Worm (Caenorhabditis elegans) whole organism, L1 larva: ENCODE measurements around the gene F22F7.4.
A peak's percentile ranks its signal among the peaks of the same experiment; 100 is the strongest.
"Not testable (repeated sequence)": the region's sequence is repeated elsewhere in the genome, so short reads cannot be mapped to it uniquely, and the experiment has no call there.

ENCODE experiments used
- F16B12.6 ChIP-seq: fragments of 150-350 bp; optimal IDR thresholded peaks from 2 replicates; lab custom pipeline; 2014; ENCODE audit warnings: missing biosample characterization, missing genetic modification characterization
- aha-1 ChIP-seq: fragments of 150-350 bp; optimal IDR thresholded peaks from 2 replicates; lab custom pipeline; 2014; ENCODE audit warnings: missing biosample characterization, missing genetic modification characterization
- alr-1 ChIP-seq: fragments of 200-800 bp; sonication (Bioruptor generic); optimal IDR thresholded peaks from 2 replicates; lab custom pipeline; 2018; ENCODE audit warnings: borderline replicate concordance, mild to moderate bottlenecking, missing genetic modification characterization, missing compliant biosample characterization
- blmp-1 ChIP-seq: fragments of 150-350 bp; optimal IDR thresholded peaks from 2 replicates; lab custom pipeline; 2014; ENCODE audit warnings: missing biosample characterization, missing genetic modification characterization
- ceh-82 ChIP-seq, 3 experiments: fragments of 150-350 bp in 1 of 3; sonication (generic microtip) in 2 of 3; optimal IDR thresholded peaks; 2 replicates each; lab custom pipeline; 2014 to 2017; ENCODE audit warnings: missing biosample characterization in 3 of 3, missing genetic modification characterization in 3 of 3
- ceh-88 ChIP-seq: fragments of 200-800 bp; sonication (Bioruptor generic); IDR thresholded peaks from 2 replicates; pipeline ENCODE4 v1.3.6; 2022; ENCODE audit warnings: missing genetic modification characterization, missing compliant biosample characterization
- ceh-90 ChIP-seq: sonication (generic microtip); optimal IDR thresholded peaks from 2 replicates; lab custom pipeline; 2016; ENCODE audit warnings: missing genetic modification characterization, missing compliant biosample characterization
- dpl-1 ChIP-seq, 3 experiments: fragments of 150-350 bp in 2 of 3; sonication (generic microtip) in 1 of 3; optimal IDR thresholded peaks; 2 replicates each; lab custom pipeline; 2014 to 2017; ENCODE audit warnings: missing biosample characterization in 3 of 3, missing genetic modification characterization in 3 of 3, missing genetic modification reagents in 3 of 3
- dsc-1 ChIP-seq: sonication (generic microtip); optimal IDR thresholded peaks from 2 replicates; lab custom pipeline; 2016; ENCODE audit warnings: mild to moderate bottlenecking, missing genetic modification characterization, missing compliant biosample characterization
- efl-1 ChIP-seq, 4 experiments: fragments of 150-350 bp; optimal IDR thresholded peaks in 3 of 4; peaks in 1 of 4; 1 replicate in 1 of 4; 2 replicates in 3 of 4; lab custom pipeline; 2014; ENCODE audit warnings: missing biosample characterization in 2 of 4, missing genetic modification characterization in 2 of 4, missing genetic modification reagents in 2 of 4
- elt-3 ChIP-seq, 6 experiments: fragments of 150-350 bp in 1 of 6; sonication (generic microtip); optimal IDR thresholded peaks; 2 replicates each; lab custom pipeline; 2017 to 2018; ENCODE audit warnings: missing biosample characterization in 6 of 6, missing genetic modification characterization in 6 of 6, inconsistent platforms in 1 of 6
- fkh-8 ChIP-seq: sonication (generic microtip); optimal IDR thresholded peaks from 2 replicates; lab custom pipeline; 2016; ENCODE audit warnings: mild to moderate bottlenecking, missing genetic modification characterization, missing compliant biosample characterization
- fos-1 ChIP-seq: fragments of 150-350 bp; optimal IDR thresholded peaks from 2 replicates; lab custom pipeline; 2014; ENCODE audit warnings: missing biosample characterization, missing genetic modification characterization
- isw-1 ChIP-seq: fragments of 200-800 bp; sonication (Bioruptor generic); IDR thresholded peaks from 2 replicates; pipeline ENCODE4 v1.3.6; 2022; ENCODE audit warnings: missing genetic modification characterization, missing compliant biosample characterization
- jun-1 ChIP-seq: fragments of 150-350 bp; optimal IDR thresholded peaks from 2 replicates; lab custom pipeline; 2014; ENCODE audit warnings: missing biosample characterization, missing genetic modification reagents, missing genetic modification characterization
- lin-13 ChIP-seq: fragments of 150-350 bp; optimal IDR thresholded peaks from 2 replicates; lab custom pipeline; 2014; ENCODE audit warnings: missing biosample characterization, missing genetic modification reagents, missing genetic modification characterization
- lin-14 ChIP-seq: fragments of 200-800 bp; sonication (Bioruptor generic); optimal IDR thresholded peaks from 2 replicates; lab custom pipeline; 2018; ENCODE audit warnings: mild to moderate bottlenecking, missing genetic modification characterization, moderate library complexity, missing compliant biosample characterization
- lin-35 ChIP-seq, 2 experiments: fragments of 150-350 bp; optimal IDR thresholded peaks; 2 replicates each; lab custom pipeline; 2014; ENCODE audit warnings: missing biosample characterization in 2 of 2, missing genetic modification characterization in 2 of 2, missing genetic modification reagents in 2 of 2
- lsy-2 ChIP-seq, 2 experiments: fragments of 150-350 bp; optimal IDR thresholded peaks; 2 replicates each; lab custom pipeline; 2014; ENCODE audit warnings: missing biosample characterization in 2 of 2, missing genetic modification characterization in 2 of 2
- mab-9 ChIP-seq: fragments of 200-800 bp; sonication (Bioruptor generic); IDR thresholded peaks from 2 replicates; pipeline ENCODE4 v1.3.6; 2022; ENCODE audit warnings: missing genetic modification reagents, missing genetic modification characterization, missing compliant biosample characterization
- mep-1 ChIP-seq: fragments of 150-350 bp; optimal IDR thresholded peaks from 2 replicates; lab custom pipeline; 2014; ENCODE audit warnings: missing biosample characterization, missing genetic modification characterization
- nhr-11 ChIP-seq: fragments of 150-350 bp; optimal IDR thresholded peaks from 2 replicates; lab custom pipeline; 2014; ENCODE audit warnings: missing biosample characterization, missing genetic modification characterization
- nhr-12 ChIP-seq: sonication (generic microtip); optimal IDR thresholded peaks from 2 replicates; lab custom pipeline; 2017; ENCODE audit warnings: missing biosample characterization, missing genetic modification characterization
- nhr-20 ChIP-seq: sonication (generic microtip); optimal IDR thresholded peaks from 2 replicates; lab custom pipeline; 2016; ENCODE audit warnings: mild to moderate bottlenecking, missing genetic modification characterization, missing compliant biosample characterization
- nhr-71 ChIP-seq: sonication (generic microtip); optimal IDR thresholded peaks from 2 replicates; lab custom pipeline; 2016; ENCODE audit warnings: mild to moderate bottlenecking, missing genetic modification characterization, moderate library complexity, missing compliant biosample characterization
- nhr-76 ChIP-seq: sonication (generic microtip); optimal IDR thresholded peaks from 2 replicates; lab custom pipeline; 2017; ENCODE audit warnings: missing biosample characterization, missing genetic modification characterization
- nhr-77 ChIP-seq: fragments of 150-350 bp; optimal IDR thresholded peaks from 2 replicates; lab custom pipeline; 2014; ENCODE audit warnings: missing biosample characterization, missing genetic modification characterization
- nhr-84 ChIP-seq: sonication (generic microtip); optimal IDR thresholded peaks from 2 replicates; lab custom pipeline; 2017; ENCODE audit warnings: missing biosample characterization, missing genetic modification characterization
- nhr-85 ChIP-seq: sonication (generic microtip); peaks from one replicate; lab custom pipeline; 2016; ENCODE audit warnings: missing genetic modification characterization, inconsistent platforms, missing compliant biosample characterization
- nhr-90 ChIP-seq: sonication (generic microtip); optimal IDR thresholded peaks from 2 replicates; lab custom pipeline; 2016; ENCODE audit warnings: mild to moderate bottlenecking, missing genetic modification characterization, missing compliant biosample characterization; ENCODE audit not compliant: poor library complexity
- pag-3 ChIP-seq: sonication (generic microtip); optimal IDR thresholded peaks from 2 replicates; lab custom pipeline; 2017; ENCODE audit warnings: missing genetic modification characterization, mild to moderate bottlenecking, missing compliant biosample characterization, antibody characterized with exemption, borderline replicate concordance; ENCODE audit not compliant: insufficient read depth
- pax-3 ChIP-seq: fragments of 200-800 bp; sonication (Bioruptor generic); optimal IDR thresholded peaks from 2 replicates; lab custom pipeline; 2018; ENCODE audit warnings: mild to moderate bottlenecking, missing genetic modification characterization, moderate library complexity, missing compliant biosample characterization
- pqm-1 ChIP-seq: sonication (generic microtip); optimal IDR thresholded peaks from 3 replicates; lab custom pipeline; 2017; ENCODE audit warnings: missing biosample characterization, missing genetic modification characterization
- rnt-1 ChIP-seq: sonication (generic microtip); optimal IDR thresholded peaks from 2 replicates; lab custom pipeline; 2016; ENCODE audit warnings: mild to moderate bottlenecking, missing genetic modification characterization, moderate library complexity, missing compliant biosample characterization
- skn-1 ChIP-seq: fragments of 150-350 bp; optimal IDR thresholded peaks from 2 replicates; lab custom pipeline; 2014; ENCODE audit warnings: missing biosample characterization, missing genetic modification characterization
- snu-23 ChIP-seq: sonication (generic microtip); optimal IDR thresholded peaks from 2 replicates; lab custom pipeline; 2016; ENCODE audit warnings: missing genetic modification characterization, missing compliant biosample characterization
- unc-62 ChIP-seq: fragments of 150-350 bp; optimal IDR thresholded peaks from 2 replicates; lab custom pipeline; 2014; ENCODE audit warnings: missing biosample characterization, missing genetic modification reagents, missing genetic modification characterization
- vab-15 ChIP-seq: sonication (generic microtip); optimal IDR thresholded peaks from 2 replicates; lab custom pipeline; 2017; ENCODE audit warnings: missing genotype, mild to moderate bottlenecking, missing genetic modification characterization, missing compliant biosample characterization
- xbp-1 ChIP-seq: sonication (generic microtip); optimal IDR thresholded peaks from 2 replicates; lab custom pipeline; 2016; ENCODE audit warnings: missing genetic modification characterization, missing compliant biosample characterization
- ztf-4 ChIP-seq: fragments of 150-350 bp; optimal IDR thresholded peaks from 2 replicates; lab custom pipeline; 2014; ENCODE audit warnings: missing biosample characterization, missing genetic modification characterization

The F22F7.4 gene

DNA sequence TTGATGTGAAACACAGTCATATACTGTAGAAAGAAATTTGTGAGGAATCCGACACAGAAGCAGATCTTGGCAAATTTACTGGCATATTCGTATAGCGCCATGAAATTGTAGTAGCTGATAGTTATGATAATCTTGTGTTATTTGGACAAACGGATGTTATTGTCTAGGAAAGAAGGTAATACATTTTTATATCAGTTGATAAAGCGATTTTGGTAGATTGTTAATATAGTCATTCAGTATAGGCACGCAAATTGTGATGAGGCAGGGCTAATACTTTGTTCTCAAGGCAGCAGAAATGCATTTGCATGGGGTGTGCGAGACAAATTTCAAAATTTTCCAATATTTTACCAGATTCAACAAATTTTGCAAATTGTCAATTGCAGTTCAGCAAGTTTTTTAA, 40.2 kb upstream of the F22F7.4 start, which contains the start of gene str-52:
TSS of gene str-52 (minus strand) at position 101 of the 400 bp plus-strand sequence.
- TF ChIP-seq efl-1 (optimal IDR thresholded peaks at IDR 0.05; lab: Kevin White, UChicago) (no peak), efl-1 (GFP tag; optimal IDR thresholded peaks at IDR 0.05 in 1 of 2; lab: Kevin White, UChicago) (peak in 1 of 2 experiments; percentile 28), lin-13 (GFP tag; lab: Kevin White, UChicago) (no peak)

- TF ChIP-seq nhr-84 (tag; lab: Kevin White, UChicago); lin-35 (GFP tag; optimal IDR thresholded peaks at IDR 0.05; lab: Kevin White, UChicago); nhr-77 (tag; lab: Kevin White, UChicago): not testable (repeated sequence)
These were observed 38.5 kb upstream of the F22F7.4 start, which contains the start of gene F22F7.12 for ce11 chrV:2144408-2144807. TSS of gene F22F7.12 (minus strand) at chrV:2144508.

DNA sequence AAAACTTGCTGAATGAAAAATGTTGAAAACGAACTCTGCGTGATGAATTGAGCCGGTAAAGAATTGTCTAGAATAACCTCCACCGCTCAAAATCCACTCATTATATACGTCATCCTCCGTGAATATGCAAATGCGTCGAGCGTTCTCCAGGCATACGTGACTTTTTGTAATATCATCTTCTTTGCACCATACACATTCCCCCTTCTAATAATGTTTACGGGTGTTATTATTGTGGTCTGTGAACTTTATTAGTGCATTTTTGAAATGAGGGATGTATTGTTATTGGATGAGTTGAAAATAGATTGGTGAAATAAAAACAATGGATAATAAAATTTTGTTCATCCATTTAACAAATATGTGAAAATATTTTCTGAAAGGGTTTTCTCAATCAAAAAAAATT, 34.0 kb upstream of the F22F7.4 start, which contains the start of gene F22F7.7:
TSS of gene F22F7.7 (minus strand) at position 125 of the 400 bp plus-strand sequence.
- TF ChIP-seq nhr-71 (no peak), nhr-76 (no peak), dpl-1 (GFP tag; optimal IDR thresholded peaks at IDR 0.05; lab: Kevin White, UChicago) (no peak), pqm-1 (tag; lab: Kevin White, UChicago) (no peak), nhr-11 (tag; lab: Kevin White, UChicago) (no peak), ceh-88 (GFP tag; lab: Robert Waterston, UW) (no peak), isw-1 (GFP tag; lab: Robert Waterston, UW) (no peak), vab-15 (tag; lab: Kevin White, UChicago) (no peak), ceh-90 (tag; lab: Kevin White, UChicago) (no peak), fos-1 (tag; lab: Kevin White, UChicago) (no peak), lin-35 (GFP tag; optimal IDR thresholded peaks at IDR 0.05; lab: Kevin White, UChicago) (no peak), nhr-20 (tag; lab: Kevin White, UChicago) (no peak), elt-3 (tag; optimal IDR thresholded peaks at IDR 0.05; lab: Kevin White, UChicago) (no peak)

- TF ChIP-seq pax-3 (no peak), nhr-90 (tag; lab: Kevin White, UChicago) (no peak), xbp-1 (tag; lab: Kevin White, UChicago) (no peak), ceh-88 (GFP tag; lab: Robert Waterston, UW) (no peak), mab-9 (GFP tag; lab: Robert Waterston, UW) (no peak), mep-1 (tag; lab: Kevin White, UChicago) (no peak), alr-1 (no peak), lsy-2 (tag; optimal IDR thresholded peaks at IDR 0.05; lab: Kevin White, UChicago) (peak in 1 of 2 experiments; percentile 71), F16B12.6 (no peak), rnt-1 (tag; lab: Kevin White, UChicago) (peak; percentile 67), pag-3 (tag; lab: Kevin White, UChicago) (no peak), unc-62 (GFP tag; lab: Kevin White, UChicago) (no peak), dsc-1 (tag; lab: Kevin White, UChicago) (no peak), ztf-4 (tag; lab: Kevin White, UChicago) (no peak)
These were observed 32.4 kb upstream of the F22F7.4 start for ce11 chrV:2138287-2138686.

ce11 chrV:2137010-2137409, 31.1 kb upstream of the F22F7.4 start:
- TF ChIP-seq blmp-1 (peak; percentile 66), F16B12.6 (no peak), nhr-20 (tag; lab: Kevin White, UChicago) (peak; percentile 12)

DNA sequence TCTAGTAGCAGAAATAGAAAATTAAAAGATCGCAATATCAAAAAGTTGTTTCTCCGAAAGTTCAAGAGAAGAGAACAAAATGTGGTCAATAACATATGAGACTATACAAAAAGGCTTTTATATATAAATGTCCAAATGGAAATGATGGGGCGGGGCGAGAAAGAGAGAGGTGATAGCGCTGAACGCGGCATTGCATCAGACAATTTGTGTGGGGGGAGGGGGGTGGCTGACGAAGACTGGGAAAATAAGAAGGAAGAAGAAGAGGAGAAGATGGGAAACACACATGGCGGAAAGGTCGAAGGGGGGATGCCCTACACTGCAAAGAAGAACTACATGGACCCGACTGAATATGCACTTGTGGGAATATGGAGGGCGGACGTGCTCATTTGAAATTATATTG, 29.4 kb upstream of the F22F7.4 start:
- TF ChIP-seq jun-1 (tag; lab: Kevin White, UChicago) (peak; percentile 56), nhr-71 (peak; percentile 31), snu-23 (peak; percentile 7), mab-9 (GFP tag; lab: Robert Waterston, UW) (no peak), aha-1 (no peak), mep-1 (tag; lab: Kevin White, UChicago) (peak; percentile 19), ceh-90 (tag; lab: Kevin White, UChicago) (no peak), lsy-2 (tag; optimal IDR thresholded peaks at IDR 0.05; lab: Kevin White, UChicago) (peak in 1 of 2 experiments; percentile 44), efl-1 (optimal IDR thresholded peaks at IDR 0.05; lab: Kevin White, UChicago) (peak; percentile 4 to 17), efl-1 (GFP tag; optimal IDR thresholded peaks at IDR 0.05 in 1 of 2; lab: Kevin White, UChicago) (no peak), blmp-1 (peak; percentile 48), fkh-8 (tag; lab: Kevin White, UChicago) (peak; percentile 34), rnt-1 (tag; lab: Kevin White, UChicago) (peak; percentile 62), nhr-85 (tag; lab: Kevin White, UChicago) (peak; percentile 72), ceh-82 (tag; optimal IDR thresholded peaks at IDR 0.05; lab: Kevin White, UChicago) (peak in 1 of 3 experiments; percentile 42), skn-1 (peak; percentile 23), lin-14 (GFP tag; lab: Kevin White, UChicago) (peak; percentile 98), nhr-12 (tag; lab: Kevin White, UChicago) (no peak), nhr-90 (tag; lab: Kevin White, UChicago) (no peak), nhr-20 (tag; lab: Kevin White, UChicago) (peak; percentile 1)
